Worm (Caenorhabditis elegans) whole organism, late embryonic: ENCODE measurements around the gene ttyh-1.

Experiments used
- ahr-1 ChIP-seq: sonication (generic microtip); optimal IDR thresholded peaks from 2 replicates; lab custom pipeline; 2016; ENCODE audit warnings: missing genetic modification characterization, missing compliant biosample characterization
- ceh-14 ChIP-seq: sonication (generic microtip); optimal IDR thresholded peaks from 2 replicates; lab custom pipeline; 2016; ENCODE audit warnings: missing genotype, missing genetic modification characterization, missing compliant biosample characterization
- hlh-6 ChIP-seq: sonication (generic microtip); optimal IDR thresholded peaks from 2 replicates; lab custom pipeline; 2016; ENCODE audit warnings: missing genotype, missing genetic modification characterization, missing compliant biosample characterization
- nhr-11 ChIP-seq: fragments of 150-350 bp; optimal IDR thresholded peaks from 2 replicates; lab custom pipeline; 2014; ENCODE audit warnings: missing biosample characterization, missing genetic modification characterization
- tbx-2 ChIP-seq: sonication (generic microtip); optimal IDR thresholded peaks from 2 replicates; lab custom pipeline; 2016; ENCODE audit warnings: missing genetic modification characterization, missing compliant biosample characterization

DNA sequence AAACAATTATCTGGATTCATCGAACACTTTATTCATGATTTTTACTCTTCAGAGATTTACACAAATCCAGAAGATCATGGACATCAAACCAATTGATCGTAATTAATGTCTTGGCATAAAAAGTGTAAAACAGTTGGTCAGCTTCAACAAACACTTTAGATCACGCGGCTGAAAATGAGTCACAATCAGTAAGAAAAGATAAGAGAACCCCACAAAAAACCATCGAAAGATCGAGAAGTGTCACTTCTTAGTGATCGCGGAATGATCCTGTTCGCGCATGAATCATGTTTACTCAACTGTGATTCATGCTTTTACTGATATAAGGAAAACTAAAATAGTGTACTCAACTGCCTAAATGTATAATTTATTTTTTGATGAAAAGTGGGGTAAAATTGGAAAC is 40.9 kb downstream of the ttyh-1 start:
- TF ChIP-seq tbx-2 (tag; lab: Kevin White, UChicago), result no peak
- TF ChIP-seq ahr-1 (tag; lab: Kevin White, UChicago), result no peak
- TF ChIP-seq ceh-14 (tag; lab: Kevin White, UChicago), result no peak
- TF ChIP-seq nhr-11 (tag; lab: Kevin White, UChicago), result no peak
- no peak for TF ChIP-seq hlh-6 (tag; lab: Kevin White, UChicago)
